Worm (Caenorhabditis elegans): ENCODE results near the gene cpt-6.
A peak's percentile ranks its signal among the peaks of the same experiment; 100 is the strongest.

Gene cpt-6

ce11 chrV:6496611-6497158 lies 3.0 kb upstream of the cpt-6 start, which contains the start of gene dgtr-1 (continued):
- TF ChIP-seq lsl-1 (GFP tag; optimal IDR thresholded peaks at IDR 0.05) = peak; percentile 97
- TF ChIP-seq F33H1.4 (GFP tag; IDR thresholded peaks at IDR 0.05) = peak; percentile 93
- no peak for TF ChIP-seq Y95B8A.8 (GFP tag; IDR thresholded peaks at IDR 0.05)
- TF ChIP-seq sea-2 (GFP tag; IDR thresholded peaks at IDR 0.05) = no peak
- TF ChIP-seq rcor-1 (GFP tag; IDR thresholded peaks at IDR 0.05) = 0 out of 2 replicates have a peak, but pooled peaks have one; percentile 8
- peak; percentile 17 for TF ChIP-seq efl-1 (GFP tag; optimal IDR thresholded peaks at IDR 0.05)
- no peak for TF ChIP-seq nfya-1 (tag; optimal IDR thresholded peaks at IDR 0.05; ENCODE audit: borderline replicate concordance, insufficient read depth)
- no peak for TF ChIP-seq madf-3 (GFP tag; IDR thresholded peaks at IDR 0.05)
- TF ChIP-seq ztf-28 (GFP tag; IDR thresholded peaks at IDR 0.05) = no peak
- no peak for TF ChIP-seq fkh-3 (tag; optimal IDR thresholded peaks at IDR 0.05)
- peak; percentile 77 for TF ChIP-seq snpc-1.3 (tag; optimal IDR thresholded peaks at IDR 0.05; ENCODE audit: insufficient read depth)
- TF ChIP-seq lsy-27 (tag; optimal IDR thresholded peaks at IDR 0.05; ENCODE audit: borderline replicate concordance, insufficient read depth) = no peak
- no peak for TF ChIP-seq cebp-2 (GFP tag; IDR thresholded peaks at IDR 0.05)
- TF ChIP-seq athp-1 (tag; optimal IDR thresholded peaks at IDR 0.05) = no peak
- no peak for TF ChIP-seq ekl-4 (GFP tag; IDR thresholded peaks at IDR 0.05)
- no peak for TF ChIP-seq mes-4 (tag; optimal IDR thresholded peaks at IDR 0.05)
- no peak for TF ChIP-seq ets-4 (GFP tag; optimal IDR thresholded peaks at IDR 0.05)
- no peak for TF ChIP-seq bed-1 (GFP tag; IDR thresholded peaks at IDR 0.05)
- TF ChIP-seq Y53F4B.3 (GFP tag; IDR thresholded peaks at IDR 0.05) = no peak
- no peak for TF ChIP-seq nfyb-1 (GFP tag; IDR thresholded peaks at IDR 0.05)
- TF ChIP-seq ceh-79 (tag; optimal IDR thresholded peaks at IDR 0.05) = no peak
- no peak for TF ChIP-seq F39B2.1 (GFP tag; IDR thresholded peaks at IDR 0.05)
- TF ChIP-seq dpl-1 (GFP tag; optimal IDR thresholded peaks at IDR 0.05) = no peak
- no peak for TF ChIP-seq B0336.3 (GFP tag; IDR thresholded peaks at IDR 0.05)
- TF ChIP-seq madf-6 (GFP tag; IDR thresholded peaks at IDR 0.05) = peak; percentile 93
- no peak for TF ChIP-seq K11D2.4 (GFP tag; IDR thresholded peaks at IDR 0.05)
- no peak for TF ChIP-seq hlh-12 (tag; optimal IDR thresholded peaks at IDR 0.05)
- TF ChIP-seq madf-8 (GFP tag; conservative IDR thresholded peaks at IDR 0.05) = peak; percentile 77
- no peak for TF ChIP-seq F22D6.2 (tag; optimal IDR thresholded peaks at IDR 0.05)
- no peak for TF ChIP-seq Y53G8AR.9 (GFP tag; conservative IDR thresholded peaks at IDR 0.05)
- TF ChIP-seq ceh-40 (GFP tag; IDR thresholded peaks at IDR 0.05) = no peak
- no peak for TF ChIP-seq sptf-2 (GFP tag; optimal IDR thresholded peaks at IDR 0.05)
- no peak for TF ChIP-seq B0019.2 (GFP tag; conservative IDR thresholded peaks at IDR 0.05)
- TF ChIP-seq let-526 (GFP tag; IDR thresholded peaks at IDR 0.05) = no peak
- TF ChIP-seq F37B4.10 (GFP tag; IDR thresholded peaks at IDR 0.05) = no peak
- no peak for TF ChIP-seq nhr-80 (tag; optimal IDR thresholded peaks at IDR 0.05)
- TF ChIP-seq hlh-26 (GFP tag; conservative IDR thresholded peaks at IDR 0.05) = no peak
- no peak for TF ChIP-seq hrde-1 (tag; optimal IDR thresholded peaks at IDR 0.05; ENCODE audit: borderline replicate concordance)
- TF ChIP-seq attf-6 (GFP tag; IDR thresholded peaks at IDR 0.05) = no peak
- TF ChIP-seq C17E4.6 (GFP tag; IDR thresholded peaks at IDR 0.05) = no peak
- no peak for TF ChIP-seq ceh-100 (GFP tag; IDR thresholded peaks at IDR 0.05)
- no peak for TF ChIP-seq unc-62 (GFP tag; optimal IDR thresholded peaks at IDR 0.05)
- no peak for TF ChIP-seq zim-3 (tag; optimal IDR thresholded peaks at IDR 0.05)
